Fruit fly (Drosophila melanogaster) whole organism, pupa: ENCODE measurements around the gene CycC.

ENCODE experiments used
- CG12605 ChIP-seq: fragments of 200-800 bp; sonication (Bioruptor generic); IDR thresholded peaks from 2 replicates; pipeline ENCODE4 v1.3.6; 2022; ENCODE audit warnings: missing biosample characterization, missing genetic modification characterization
- CG13204 ChIP-seq: fragments of 200-800 bp; sonication (Bioruptor generic); optimal IDR thresholded peaks from 2 replicates; lab custom pipeline; 2018; ENCODE audit warnings: missing biosample characterization, mild to moderate bottlenecking, missing genetic modification characterization, moderate library complexity
- CG14655 ChIP-seq: fragments of 200-800 bp; sonication (Bioruptor generic); optimal IDR thresholded peaks from 3 replicates; lab custom pipeline; 2017; ENCODE audit warnings: mild to moderate bottlenecking, missing biosample characterization, missing genetic modification reagents, missing genetic modification characterization
- CG8159 ChIP-seq: fragments of 200-800 bp; sonication (Bioruptor generic); optimal IDR thresholded peaks from 3 replicates; lab custom pipeline; 2018; ENCODE audit warnings: missing biosample characterization, mild to moderate bottlenecking, missing genetic modification characterization, moderate library complexity
- CG8301 ChIP-seq: fragments of 200-800 bp; sonication (Bioruptor generic); optimal IDR thresholded peaks from 2 replicates; lab custom pipeline; 2018; ENCODE audit warnings: missing biosample characterization, mild to moderate bottlenecking, missing genetic modification characterization
- D1 ChIP-seq: fragments of 200-800 bp; sonication (Bioruptor generic); optimal IDR thresholded peaks from 2 replicates; lab custom pipeline; 2018; ENCODE audit warnings: missing biosample characterization, mild to moderate bottlenecking, missing genetic modification characterization, moderate library complexity
- EcR ChIP-seq: fragments of 200-800 bp; sonication (Bioruptor generic); optimal IDR thresholded peaks from 3 replicates; lab custom pipeline; 2019; ENCODE audit warnings: missing biosample characterization, missing genetic modification characterization, mild to moderate bottlenecking, moderate library complexity, missing genetic modification reagents
- Ets98B ChIP-seq: fragments of 200-800 bp; sonication (Bioruptor generic); IDR thresholded peaks from 2 replicates; pipeline ENCODE4 v1.3.6; 2022; ENCODE audit warnings: missing biosample characterization, missing genetic modification characterization
- Pif1B ChIP-seq: fragments of 200-800 bp; sonication (Bioruptor generic); optimal IDR thresholded peaks from 3 replicates; lab custom pipeline; 2016; ENCODE audit warnings: missing biosample characterization, missing genetic modification characterization
- gl ChIP-seq: fragments of 200-800 bp; sonication (Bioruptor generic); optimal IDR thresholded peaks from 2 replicates; lab custom pipeline; 2018; ENCODE audit warnings: missing biosample characterization, mild to moderate bottlenecking, missing genetic modification characterization

DNA sequence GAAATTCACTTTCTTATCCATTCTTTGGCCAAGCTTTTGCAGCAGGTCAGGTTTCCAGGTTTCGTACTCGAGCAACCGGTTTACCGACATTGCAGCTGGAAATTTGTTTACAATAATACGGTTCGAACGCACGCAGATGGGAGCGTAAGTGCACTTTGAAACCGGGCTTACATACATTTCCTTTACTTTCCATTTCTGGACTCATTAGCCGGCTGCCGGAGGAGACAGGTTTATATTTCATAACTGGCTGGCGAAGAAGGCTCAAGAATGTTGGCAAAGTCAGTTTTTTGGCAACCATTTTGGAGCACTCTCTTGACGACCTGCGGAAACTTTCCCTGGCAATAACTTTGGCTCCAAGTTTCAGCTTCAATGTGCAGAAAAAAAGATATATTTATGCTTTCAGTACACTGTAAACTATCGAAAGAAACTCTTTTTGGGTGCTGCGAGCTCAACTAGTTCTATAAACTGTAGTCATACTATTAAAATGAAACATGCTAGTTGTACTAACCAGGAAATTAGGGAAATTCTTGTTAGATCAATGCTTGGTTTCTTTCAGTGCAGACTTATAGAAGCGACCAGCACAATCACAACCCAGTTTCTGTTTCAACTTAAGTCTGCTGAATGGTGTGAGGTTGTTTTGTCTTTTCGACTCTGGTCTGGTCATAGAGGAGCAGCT, 42.9 kb downstream of the CycC start:
- no peak for TF ChIP-seq CG13204 (GFP tag; lab: Kevin White, UChicago)
- TF ChIP-seq Ets98B: peak; percentile 86
- TF ChIP-seq Pif1B (GFP tag; lab: Kevin White, UChicago): peak; percentile 73
- peak; percentile 40; the same call in 1 of the 2 replicates for TF ChIP-seq CG12605 (GFP tag; lab: Robert Waterston, UW)
- peak; percentile 85 for TF ChIP-seq CG14655 (GFP tag; lab: Kevin White, UChicago)
- TF ChIP-seq D1 (tag; lab: Kevin White, UChicago): no peak
- TF ChIP-seq CG8301 (tag; lab: Kevin White, UChicago): peak; percentile 86
- TF ChIP-seq CG8159 (tag; lab: Kevin White, UChicago): peak; percentile 42
- no peak for TF ChIP-seq EcR (GFP tag; lab: Kevin White, UChicago)
- TF ChIP-seq gl (tag; lab: Kevin White, UChicago): no peak
